Worm (Caenorhabditis elegans) whole organism, L4 larva: ENCODE results near the gene ZK662.2.

Experiments
- mdl-1 ChIP-seq, 2 experiments: fragments of 150-350 bp in 1 of 2; sonication (generic microtip) in 1 of 2; optimal IDR thresholded peaks; 2 replicates each; lab custom pipeline; 2014 to 2017; ENCODE audit warnings: missing biosample characterization in 2 of 2, missing genetic modification characterization in 2 of 2
- nhr-11 ChIP-seq: fragments of 150-350 bp; optimal IDR thresholded peaks from 2 replicates; lab custom pipeline; 2014; ENCODE audit warnings: missing biosample characterization, missing genetic modification characterization

- TF ChIP-seq mdl-1 (tag; optimal IDR thresholded peaks at IDR 0.05; lab: Kevin White, UChicago) = no peak
- TF ChIP-seq nhr-11 (tag; lab: Kevin White, UChicago) = no peak
Observed at ce11 chrX:15693466-15693865, 3.0 kb upstream of the ZK662.2 start.
